Fruit fly (Drosophila melanogaster): Measurements from ENCODE around the gene shop.

DNA sequence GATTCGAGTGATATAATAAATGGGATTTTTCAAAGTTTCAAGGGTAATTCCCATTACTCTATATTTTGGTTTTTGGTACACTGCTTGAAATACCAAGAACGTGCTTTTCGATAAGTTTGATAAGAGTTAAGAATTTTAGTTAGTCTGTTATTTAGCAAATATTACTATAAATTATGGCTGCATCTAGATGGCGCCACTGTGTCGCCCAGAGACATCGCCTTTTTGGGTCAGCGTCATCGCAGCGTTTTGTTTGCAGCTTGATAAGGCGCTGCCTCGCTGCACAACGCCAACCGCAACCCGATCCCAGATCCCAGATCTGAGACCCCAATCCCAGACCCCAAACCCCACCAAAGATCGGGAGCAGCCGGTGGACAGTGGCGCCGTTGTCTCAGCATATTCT, 9.9 kb downstream of the shop start:
- no peak for TF ChIP-seq CG14655 (GFP tag; optimal IDR thresholded peaks at IDR 0.05)
- no peak for TF ChIP-seq gl (tag; optimal IDR thresholded peaks at IDR 0.05)
- TF ChIP-seq Pif1A (GFP tag; optimal IDR thresholded peaks at IDR 0.05): no peak
- TF ChIP-seq CG13204 (GFP tag; optimal IDR thresholded peaks at IDR 0.05): no peak
- TF ChIP-seq CG34367 (tag; optimal IDR thresholded peaks at IDR 0.05): no peak
- TF ChIP-seq CG8301 (tag; optimal IDR thresholded peaks at IDR 0.05): no peak
- TF ChIP-seq CG10348 (GFP tag; IDR thresholded peaks at IDR 0.05): no peak
- TF ChIP-seq CG9948 (tag; optimal IDR thresholded peaks at IDR 0.05): no peak
- no peak for TF ChIP-seq CG8159 (tag; optimal IDR thresholded peaks at IDR 0.05)
- TF ChIP-seq rn (GFP tag; IDR thresholded peaks at IDR 0.05): no peak
- no peak for TF ChIP-seq Snoo (tag; optimal IDR thresholded peaks at IDR 0.05)
- no peak for TF ChIP-seq D1 (tag; optimal IDR thresholded peaks at IDR 0.05)
- TF ChIP-seq CG15710 (tag; optimal IDR thresholded peaks at IDR 0.05): no peak

All from whole organism, pupa.